Fruit fly (Drosophila melanogaster): ENCODE measurements around the gene CG9609.

Gene CG9609

DNA sequence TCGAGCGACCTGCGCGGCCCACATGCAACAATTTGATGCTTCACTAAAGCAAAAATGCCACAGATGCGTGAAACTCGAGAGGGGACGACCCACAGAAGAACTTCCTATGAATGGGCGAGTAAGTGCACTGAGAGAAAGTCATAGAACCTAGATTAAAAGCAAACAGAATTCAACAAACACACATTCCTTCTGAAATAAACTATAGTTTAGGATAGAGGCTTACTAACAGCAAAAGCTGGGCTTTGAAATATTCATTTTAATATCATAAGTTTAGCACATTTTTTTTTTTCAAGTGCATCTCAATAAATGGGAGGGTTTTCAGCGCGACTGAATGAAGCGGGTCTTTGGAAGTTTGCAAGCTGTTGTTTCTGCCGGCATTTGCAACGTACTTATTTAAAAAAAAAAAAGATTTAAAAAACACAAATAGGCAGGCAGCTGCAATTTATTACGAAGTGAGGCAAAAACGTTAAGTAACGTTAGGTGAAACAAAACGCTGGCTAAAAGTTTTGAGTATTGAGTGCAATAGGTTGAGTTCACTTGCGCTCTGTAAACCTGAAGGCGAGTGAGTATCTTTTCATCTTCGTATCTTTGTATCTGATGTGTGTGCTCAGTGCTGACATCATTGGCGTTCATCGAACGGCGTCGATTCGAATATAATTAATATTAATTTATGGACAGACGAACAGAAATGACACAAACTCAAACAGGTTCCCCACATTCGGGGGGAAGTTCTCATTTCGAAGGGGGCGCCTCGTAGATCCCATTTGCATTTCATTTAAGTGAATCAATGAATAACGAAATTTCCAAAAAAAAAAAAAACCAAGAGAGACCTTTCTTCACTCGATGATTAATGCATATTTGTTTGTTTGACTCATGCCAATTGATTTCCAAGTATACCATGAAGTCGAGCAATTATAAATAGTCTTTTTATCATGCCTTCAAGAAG, 13.7 kb downstream of the CG9609 start (continued):
- TF ChIP-seq CG8388 (GFP tag; optimal IDR thresholded peaks at IDR 0.05) (peak; percentile 36), emc (GFP tag; optimal IDR thresholded peaks at IDR 0.05) (no peak), gcm2 (GFP tag; optimal IDR thresholded peaks at IDR 0.05) (peak; percentile 29), gro (GFP tag; optimal IDR thresholded peaks at IDR 0.05) (no peak), da (GFP tag; optimal IDR thresholded peaks at IDR 0.05) (no peak), tna (GFP tag; IDR thresholded peaks at IDR 0.05; ENCODE audit: partially characterized antibody) (no peak), ci (GFP tag; IDR thresholded peaks at IDR 0.05) (peak; percentile 80), CG10979 (tag; optimal IDR thresholded peaks at IDR 0.05) (peak; percentile 80), CG12104 (GFP tag; optimal IDR thresholded peaks at IDR 0.05) (peak; percentile 5), Dfd (GFP tag; optimal IDR thresholded peaks at IDR 0.05) (no peak), Myb (GFP tag; optimal IDR thresholded peaks at IDR 0.05) (no peak), Eip74EF (GFP tag; optimal IDR thresholded peaks at IDR 0.05) (peak in 1 of 2 experiments; percentile 40), Hr78 (GFP tag; optimal IDR thresholded peaks at IDR 0.05) (peak in 1 of 2 experiments; percentile 29), Nf-YA (GFP tag; IDR thresholded peaks at IDR 0.05) (peak; percentile 48; the same call in 1 of the 2 replicates), Optix (GFP tag; IDR thresholded peaks at IDR 0.05) (peak; percentile 74; the same call in 2 of the 3 replicates), CG4360 (GFP tag; IDR thresholded peaks at IDR 0.05) (peak; percentile 50; the same call in 1 of the 2 replicates), B-H2 (GFP tag; optimal IDR thresholded peaks at IDR 0.05) (no peak), dysf (GFP tag; IDR thresholded peaks at IDR 0.05) (peak; percentile 73; the same call in 2 of the 3 replicates), CG6254 (GFP tag; optimal IDR thresholded peaks at IDR 0.05) (peak; percentile 61), PHDP (tag; optimal IDR thresholded peaks at IDR 0.05) (peak; percentile 27), Atf6 (GFP tag; IDR thresholded peaks at IDR 0.05) (no peak), mld (GFP tag; IDR thresholded peaks at IDR 0.05; ENCODE audit: partially characterized antibody) (no peak), Xbp1 (GFP tag; optimal IDR thresholded peaks at IDR 0.05) (peak; percentile 38), CG2678 (tag; optimal IDR thresholded peaks at IDR 0.05) (peak; percentile 42), CG18262 (tag; optimal IDR thresholded peaks at IDR 0.05) (peak; percentile 73), CG1529 (GFP tag; optimal IDR thresholded peaks at IDR 0.05) (no peak), CG2199 (GFP tag; IDR thresholded peaks at IDR 0.05) (peak; percentile 70; the same call in 1 of the 3 replicates), CG1647 (GFP tag; optimal IDR thresholded peaks at IDR 0.05) (peak; percentile 15), nmo (GFP tag; optimal IDR thresholded peaks at IDR 0.05) (peak; percentile 69), CG4617 (GFP tag; optimal IDR thresholded peaks at IDR 0.05; ENCODE audit: borderline replicate concordance) (no peak), CG34376 (GFP tag; optimal IDR thresholded peaks at IDR 0.05) (no peak), Ets97D (GFP tag; optimal IDR thresholded peaks at IDR 0.05) (peak; percentile 10), MBD-R2 (GFP tag; IDR thresholded peaks at IDR 0.05) (0 out of 2 replicates have a peak, but pooled peaks have one; percentile 25), GATAe (GFP tag; conservative IDR thresholded peaks at IDR 0.05) (no peak), pho (GFP tag; optimal IDR thresholded peaks at IDR 0.05) (no peak), CG4328 (GFP tag; optimal IDR thresholded peaks at IDR 0.05) (no peak), dati (GFP tag; IDR thresholded peaks at IDR 0.05) (peak; percentile 62; the same call in 1 of the 2 replicates), CG16815 (GFP tag; optimal IDR thresholded peaks at IDR 0.05) (peak; percentile 29), H15 (GFP tag; IDR thresholded peaks at IDR 0.05) (peak; percentile 76), Hr51 (GFP tag; optimal IDR thresholded peaks at IDR 0.05) (peak in 1 of 2 experiments; percentile 24), CG17829 (tag; optimal IDR thresholded peaks at IDR 0.05) (peak; percentile 56), Sry-β (GFP tag; optimal IDR thresholded peaks at IDR 0.05) (no peak), Side (GFP tag; optimal IDR thresholded peaks at IDR 0.05) (peak; percentile 64), wor (GFP tag; IDR thresholded peaks at IDR 0.05) (0 out of 2 replicates have a peak, but pooled peaks have one; percentile 13), lbe (GFP tag; optimal IDR thresholded peaks at IDR 0.05) (no peak), CG10274 (GFP tag; optimal IDR thresholded peaks at IDR 0.05) (no peak), mirr (GFP tag; optimal IDR thresholded peaks at IDR 0.05) (no peak)
